Fruit fly (Drosophila melanogaster) whole organism, embryonic: Measurements from ENCODE around the gene Ccz1.

ENCODE experiments used
- B-H1 ChIP-seq: fragments of 200-800 bp; sonication (Bioruptor generic); IDR thresholded peaks from 3 replicates; pipeline ENCODE4 v1.3.6; 2022; ENCODE audit warnings: missing biosample characterization, missing genetic modification characterization
- CG1024 ChIP-seq: fragments of 200-800 bp; sonication (Bioruptor generic); IDR thresholded peaks from 2 replicates; pipeline ENCODE4 v1.3.6; 2022; ENCODE audit warnings: missing biosample characterization, missing genetic modification characterization
- CG10366 ChIP-seq: fragments of 200-800 bp; sonication (Bioruptor generic); IDR thresholded peaks from 2 replicates; pipeline ENCODE4 v1.3.6; 2022; ENCODE audit warnings: missing biosample characterization, missing genetic modification characterization
- CG11247 ChIP-seq: fragments of 200-800 bp; sonication (Bioruptor generic); IDR thresholded peaks from 2 replicates; pipeline ENCODE4 v1.3.6; 2022; ENCODE audit warnings: missing biosample characterization, missing genetic modification characterization
- CG11398 ChIP-seq: fragments of 200-800 bp; sonication (Bioruptor generic); optimal IDR thresholded peaks from 2 replicates; lab custom pipeline; 2016; ENCODE audit warnings: missing biosample characterization, missing genetic modification characterization
- CG12155 ChIP-seq: fragments of 200-800 bp; sonication (Bioruptor generic); optimal IDR thresholded peaks from 3 replicates; lab custom pipeline; 2016; ENCODE audit warnings: missing biosample characterization, missing genetic modification characterization
- CG12391 ChIP-seq: fragments of 200-800 bp; sonication (Bioruptor generic); optimal IDR thresholded peaks from 3 replicates; lab custom pipeline; 2018; ENCODE audit warnings: missing biosample characterization, mild to moderate bottlenecking, missing genetic modification characterization, moderate library complexity
- CG12659 ChIP-seq: fragments of 200-800 bp; sonication (Bioruptor generic); optimal IDR thresholded peaks from 3 replicates; lab custom pipeline; 2017; ENCODE audit warnings: mild to moderate bottlenecking, missing biosample characterization, missing genetic modification reagents, missing genetic modification characterization
- CG16815 ChIP-seq: fragments of 200-800 bp; sonication (Bioruptor generic); optimal IDR thresholded peaks from 3 replicates; lab custom pipeline; 2017; ENCODE audit warnings: missing biosample characterization, mild to moderate bottlenecking, missing genetic modification characterization
- CG17186 ChIP-seq: fragments of 200-800 bp; sonication (Bioruptor generic); optimal IDR thresholded peaks from 3 replicates; lab custom pipeline; 2017; ENCODE audit warnings: missing biosample characterization, missing genetic modification reagents, missing genetic modification characterization
- CG17568 ChIP-seq: fragments of 200-800 bp; sonication (Bioruptor generic); optimal IDR thresholded peaks from 2 replicates; lab custom pipeline; 2018; ENCODE audit warnings: missing biosample characterization, mild to moderate bottlenecking, missing genetic modification characterization, moderate library complexity
- CG1832 ChIP-seq: fragments of 200-800 bp; sonication (Bioruptor generic); optimal IDR thresholded peaks from 2 replicates; lab custom pipeline; 2017; ENCODE audit warnings: missing biosample characterization, mild to moderate bottlenecking, missing genetic modification characterization, inconsistent platforms
- CG2875 ChIP-seq: fragments of 200-800 bp; sonication (Bioruptor generic); optimal IDR thresholded peaks from 2 replicates; lab custom pipeline; 2017; ENCODE audit warnings: missing biosample characterization, mild to moderate bottlenecking, missing genetic modification characterization, missing genetic modification reagents
- CG30020 ChIP-seq: fragments of 200-800 bp; optimal IDR thresholded peaks from 2 replicates; lab custom pipeline; 2019; ENCODE audit warnings: missing biosample characterization, mild to moderate bottlenecking, missing genetic modification characterization, moderate library complexity
- CG30403 ChIP-seq: fragments of 200-800 bp; sonication (Bioruptor generic); optimal IDR thresholded peaks from 3 replicates; lab custom pipeline; 2016; ENCODE audit warnings: missing biosample characterization, missing genetic modification characterization
- CG3163 ChIP-seq: fragments of 200-800 bp; sonication (Bioruptor generic); optimal IDR thresholded peaks from 3 replicates; lab custom pipeline; 2016; ENCODE audit warnings: missing biosample characterization, missing genetic modification characterization
- CG33557 ChIP-seq: fragments of 200-800 bp; sonication (Bioruptor generic); optimal IDR thresholded peaks from 2 replicates; lab custom pipeline; 2019; ENCODE audit warnings: missing biosample characterization, mild to moderate bottlenecking, missing genetic modification characterization, moderate library complexity
- CG34224 ChIP-seq: fragments of 200-800 bp; sonication (Bioruptor generic); IDR thresholded peaks from 3 replicates; pipeline ENCODE4 v1.3.6; 2022; ENCODE audit warnings: missing biosample characterization, missing genetic modification characterization; ENCODE audit not compliant: partially characterized antibody
- CG3726 ChIP-seq: fragments of 200-800 bp; sonication (Bioruptor generic); IDR thresholded peaks from 3 replicates; pipeline ENCODE4, ENCODE4 v1.3.6; 2022; ENCODE audit warnings: missing biosample characterization, missing genetic modification characterization
- CG43689 ChIP-seq: fragments of 200-800 bp; sonication (Bioruptor generic); IDR thresholded peaks from 2 replicates; pipeline ENCODE4 v1.3.6; 2022; ENCODE audit warnings: missing biosample characterization, missing genetic modification characterization
- CG4617 ChIP-seq: fragments of 200-800 bp; sonication (Bioruptor generic); optimal IDR thresholded peaks from 3 replicates; lab custom pipeline; 2016; ENCODE audit warnings: missing biosample characterization, missing genetic modification characterization, borderline replicate concordance
- CG4820 ChIP-seq: fragments of 200-800 bp; sonication (Bioruptor generic); optimal IDR thresholded peaks from 3 replicates; lab custom pipeline; 2016; ENCODE audit warnings: missing biosample characterization, missing genetic modification characterization
- CG6765 ChIP-seq: fragments of 200-800 bp; sonication (Bioruptor generic); optimal IDR thresholded peaks from 3 replicates; lab custom pipeline; 2017; ENCODE audit warnings: missing biosample characterization, mild to moderate bottlenecking, missing genetic modification characterization
- CG6813 ChIP-seq: fragments of 200-800 bp; sonication (Bioruptor generic); optimal IDR thresholded peaks from 2 replicates; lab custom pipeline; 2017; ENCODE audit warnings: missing biosample characterization, missing genetic modification characterization, mild to moderate bottlenecking, moderate library complexity, missing genetic modification reagents
- CTCF ChIP-seq: fragments of 200-800 bp; sonication (Bioruptor generic); optimal IDR thresholded peaks from 2 replicates; lab custom pipeline; 2017; ENCODE audit warnings: missing biosample characterization, mild to moderate bottlenecking, missing genetic modification characterization, moderate library complexity
- Dbx ChIP-seq: fragments of 200-800 bp; sonication (Bioruptor generic); IDR thresholded peaks from 3 replicates; pipeline ENCODE4 v1.3.6; 2022; ENCODE audit warnings: missing biosample characterization, missing genetic modification characterization
- Elba2 ChIP-seq: fragments of 200-800 bp; sonication (Bioruptor generic); optimal IDR thresholded peaks from 3 replicates; lab custom pipeline; 2016; ENCODE audit warnings: missing biosample characterization, missing genetic modification characterization
- HmgD ChIP-seq: fragments of 200-800 bp; sonication (Bioruptor generic); optimal IDR thresholded peaks from 3 replicates; lab custom pipeline; 2016; ENCODE audit warnings: missing biosample characterization, missing genetic modification characterization
- Max ChIP-seq: fragments of 200-800 bp; sonication (Bioruptor generic); optimal IDR thresholded peaks from 2 replicates; lab custom pipeline; 2016; ENCODE audit warnings: missing biosample characterization, mild to moderate bottlenecking, missing genetic modification characterization
- Mes4 ChIP-seq: fragments of 200-800 bp; sonication (Bioruptor generic); optimal IDR thresholded peaks from 2 replicates; lab custom pipeline; 2016; ENCODE audit warnings: missing biosample characterization, missing genetic modification characterization
- Pdp1 ChIP-seq, 2 experiments: fragments of 200-800 bp; sonication (Bioruptor generic); optimal IDR thresholded peaks; 3 replicates each; lab custom pipeline; 2016; ENCODE audit warnings: missing biosample characterization in 2 of 2, missing genetic modification characterization in 2 of 2, mild to moderate bottlenecking in 1 of 2, moderate library complexity in 1 of 2
- Six4 ChIP-seq: fragments of 200-800 bp; sonication (Bioruptor generic); optimal IDR thresholded peaks from 2 replicates; lab custom pipeline; 2016; ENCODE audit warnings: missing biosample characterization, missing genetic modification characterization
- amos ChIP-seq: fragments of 200-800 bp; sonication (Bioruptor generic); IDR thresholded peaks from 2 replicates; pipeline ENCODE4 v1.3.6; 2022; ENCODE audit warnings: missing biosample characterization, missing genetic modification characterization; ENCODE audit not compliant: partially characterized antibody
- bsh ChIP-seq, 2 experiments: fragments of 200-800 bp; sonication (Bioruptor generic); optimal IDR thresholded peaks; 2 replicates each; lab custom pipeline; 2017 to 2018; ENCODE audit warnings: mild to moderate bottlenecking in 2 of 2, missing biosample characterization in 2 of 2, missing genetic modification characterization in 2 of 2, moderate library complexity in 1 of 2
- caup ChIP-seq: fragments of 200-800 bp; sonication (Bioruptor generic); optimal IDR thresholded peaks from 3 replicates; lab custom pipeline; 2017; ENCODE audit warnings: missing biosample characterization, mild to moderate bottlenecking, missing genetic modification characterization, moderate library complexity; ENCODE audit not compliant: severe bottlenecking
- dm ChIP-seq: fragments of 200-800 bp; sonication (Bioruptor generic); optimal IDR thresholded peaks from 3 replicates; lab custom pipeline; 2016; ENCODE audit warnings: missing biosample characterization, missing genetic modification characterization
- exex ChIP-seq: fragments of 200-800 bp; sonication (Bioruptor generic); optimal IDR thresholded peaks from 4 replicates; lab custom pipeline; 2018; ENCODE audit warnings: missing biosample characterization, mild to moderate bottlenecking, missing genetic modification characterization, moderate library complexity
- fd3F ChIP-seq: fragments of 200-800 bp; sonication (Bioruptor generic); optimal IDR thresholded peaks from 2 replicates; lab custom pipeline; 2018; ENCODE audit warnings: missing biosample characterization, mild to moderate bottlenecking, missing genetic modification characterization, moderate library complexity
- hbn ChIP-seq: fragments of 200-800 bp; sonication (Bioruptor generic); IDR thresholded peaks from 2 replicates; pipeline ENCODE4 v1.3.6; 2022; ENCODE audit warnings: missing biosample characterization, missing genetic modification characterization; ENCODE audit not compliant: partially characterized antibody
- jumu ChIP-seq: fragments of 200-800 bp; sonication (Bioruptor generic); optimal IDR thresholded peaks from 3 replicates; lab custom pipeline; 2016; ENCODE audit warnings: missing biosample characterization, missing genetic modification characterization
- nerfin-1 ChIP-seq: fragments of 200-800 bp; sonication (Bioruptor generic); optimal IDR thresholded peaks from 3 replicates; lab custom pipeline; 2019; ENCODE audit warnings: missing biosample characterization, mild to moderate bottlenecking, missing genetic modification characterization, moderate library complexity
- oc ChIP-seq: fragments of 200-800 bp; sonication (Bioruptor generic); optimal IDR thresholded peaks from 2 replicates; lab custom pipeline; 2018; ENCODE audit warnings: missing biosample characterization, mild to moderate bottlenecking, missing genetic modification characterization, moderate library complexity
- phol ChIP-seq: fragments of 200-800 bp; sonication (Bioruptor generic); optimal IDR thresholded peaks from 3 replicates; lab custom pipeline; 2018; ENCODE audit warnings: missing biosample characterization, mild to moderate bottlenecking, missing genetic modification characterization, moderate library complexity
- pnt ChIP-seq: fragments of 200-800 bp; sonication (Bioruptor generic); optimal IDR thresholded peaks from 3 replicates; lab custom pipeline; 2016; ENCODE audit warnings: missing biosample characterization, missing genetic modification characterization
- sd ChIP-seq: fragments of 200-800 bp; sonication (Bioruptor generic); optimal IDR thresholded peaks from 3 replicates; lab custom pipeline; 2018; ENCODE audit warnings: missing biosample characterization, mild to moderate bottlenecking, missing genetic modification characterization, moderate library complexity
- seq ChIP-seq: fragments of 200-800 bp; sonication (Bioruptor generic); IDR thresholded peaks from 2 replicates; pipeline ENCODE4 v1.3.6; 2022; ENCODE audit warnings: missing biosample characterization, missing genetic modification characterization
- stc ChIP-seq: fragments of 200-800 bp; sonication (Bioruptor generic); IDR thresholded peaks from 2 replicates; pipeline ENCODE4 v1.3.6; 2022; ENCODE audit warnings: missing biosample characterization, missing genetic modification characterization
- tgo ChIP-seq: fragments of 200-800 bp; sonication (Bioruptor generic); IDR thresholded peaks from 3 replicates; pipeline ENCODE4 v1.3.6; 2022; ENCODE audit warnings: missing biosample characterization, missing genetic modification characterization
- twi ChIP-seq: fragments of 200-800 bp; optimal IDR thresholded peaks from 2 replicates; lab custom pipeline; 2019; ENCODE audit warnings: missing biosample characterization, mild to moderate bottlenecking, missing genetic modification characterization, moderate library complexity
- vnd ChIP-seq: fragments of 200-800 bp; sonication (Bioruptor generic); IDR thresholded peaks from 3 replicates; pipeline ENCODE4 v1.3.6; 2022; ENCODE audit warnings: missing biosample characterization, missing genetic modification characterization; ENCODE audit not compliant: partially characterized antibody
- zf30C ChIP-seq: fragments of 200-800 bp; sonication (Bioruptor generic); optimal IDR thresholded peaks from 3 replicates; lab custom pipeline; 2018; ENCODE audit warnings: missing biosample characterization, mild to moderate bottlenecking, missing genetic modification characterization

Ccz1 gene

DNA sequence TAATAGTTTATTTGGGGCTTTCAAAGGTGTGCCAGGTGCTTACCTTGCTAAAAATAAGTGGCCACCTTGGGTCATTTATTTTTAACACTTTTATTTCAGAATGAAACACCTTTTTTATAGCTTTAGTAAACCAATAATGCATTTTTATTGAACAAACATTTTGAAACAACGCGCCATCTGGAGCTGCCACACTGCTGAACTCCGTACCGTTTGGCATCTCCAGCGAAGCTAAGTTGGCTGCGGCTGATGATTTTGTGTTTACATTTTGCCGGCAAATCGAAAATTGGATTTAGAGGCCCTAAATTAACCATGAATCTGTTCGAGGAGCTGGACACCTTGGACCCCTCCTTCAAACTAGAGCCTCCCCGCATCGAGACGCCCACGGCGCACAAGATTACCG lies 6.2 kb upstream of the Ccz1 start, which contains the start of gene ida (continued):
- TF ChIP-seq sd (tag; lab: Kevin White, UChicago) = no peak
- TF ChIP-seq CG34224 = peak; percentile 26; the same call in 1 of the 3 replicates
- no peak for TF ChIP-seq tgo (GFP tag; lab: Robert Waterston, UW)
- TF ChIP-seq CG30020 (tag; lab: Kevin White, UChicago) = no peak
- no peak for TF ChIP-seq CG3726 (GFP tag; lab: Robert Waterston, UW)
- TF ChIP-seq CG17568 (GFP tag; lab: Kevin White, UChicago) = peak; percentile 11
- TF ChIP-seq CG3163 = no peak
- TF ChIP-seq Pdp1 (GFP tag; optimal IDR thresholded peaks at IDR 0.05; lab: Kevin White, UChicago) = peak in 1 of 2 experiments; percentile 6
- peak; percentile 43 for TF ChIP-seq CG4617 (GFP tag; lab: Kevin White, UChicago)
- no peak for TF ChIP-seq Dbx (GFP tag; lab: Robert Waterston, UW)
- no peak for TF ChIP-seq CG33557
- no peak for TF ChIP-seq CG12155
- TF ChIP-seq CG30403 = no peak
- TF ChIP-seq nerfin-1 (tag; lab: Kevin White, UChicago) = no peak
- TF ChIP-seq CG1832 = no peak
- TF ChIP-seq CG11247 (GFP tag; lab: Robert Waterston, UW) = no peak
- no peak for TF ChIP-seq seq (GFP tag; lab: Robert Waterston, UW)
- TF ChIP-seq fd3F = no peak
- TF ChIP-seq pnt (GFP tag; lab: Kevin White, UChicago) = no peak
- TF ChIP-seq HmgD (GFP tag; lab: Kevin White, UChicago) = peak; percentile 19
- TF ChIP-seq CG6765 (GFP tag; lab: Kevin White, UChicago) = no peak
- peak; percentile 26 for TF ChIP-seq CG17186 (GFP tag; lab: Kevin White, UChicago)
- TF ChIP-seq CG6813 = no peak
- peak; percentile 57 for TF ChIP-seq CTCF (GFP tag; lab: Kevin White, UChicago)
- no peak for TF ChIP-seq bsh (GFP tag; optimal IDR thresholded peaks at IDR 0.05; lab: Kevin White, UChicago)
- TF ChIP-seq CG43689 (GFP tag; lab: Robert Waterston, UW) = no peak
- TF ChIP-seq Max = no peak
- no peak for TF ChIP-seq CG1024 (GFP tag; lab: Robert Waterston, UW)
- TF ChIP-seq CG12391 = no peak
- no peak for TF ChIP-seq twi (tag; lab: Kevin White, UChicago)
- no peak for TF ChIP-seq dm (GFP tag; lab: Kevin White, UChicago)
- no peak for TF ChIP-seq stc (GFP tag; lab: Robert Waterston, UW)
- no peak for TF ChIP-seq Elba2
- no peak for TF ChIP-seq Mes4 (GFP tag; lab: Kevin White, UChicago)
- TF ChIP-seq hbn (GFP tag; lab: Robert Waterston, UW) = no peak
- no peak for TF ChIP-seq amos (GFP tag; lab: Robert Waterston, UW)
- TF ChIP-seq CG2875 (GFP tag; lab: Kevin White, UChicago) = no peak
- TF ChIP-seq oc (tag; lab: Kevin White, UChicago) = no peak
- no peak for TF ChIP-seq CG16815
- peak; percentile 19 for TF ChIP-seq exex (tag; lab: Kevin White, UChicago)
- no peak for TF ChIP-seq zf30C
- no peak for TF ChIP-seq jumu
- TF ChIP-seq vnd = no peak
- TF ChIP-seq CG10366 (GFP tag; lab: Robert Waterston, UW) = no peak
- no peak for TF ChIP-seq B-H1 (GFP tag; lab: Robert Waterston, UW)
- TF ChIP-seq CG12659 (GFP tag; lab: Kevin White, UChicago) = peak; percentile 44
- TF ChIP-seq caup (GFP tag; lab: Kevin White, UChicago) = no peak
- TF ChIP-seq Six4 (GFP tag; lab: Kevin White, UChicago) = no peak
- TF ChIP-seq CG11398 (GFP tag; lab: Kevin White, UChicago) = no peak
- no peak for TF ChIP-seq CG4820 (GFP tag; lab: Kevin White, UChicago)
- peak; percentile 31 for TF ChIP-seq phol
